Worm (Caenorhabditis elegans) whole organism, young adult: ENCODE measurements around the gene sul-2.

Experiments used
- B0261.1 ChIP-seq: sonication (generic microtip); optimal IDR thresholded peaks from 2 replicates; lab custom pipeline; 2016; ENCODE audit warnings: mild to moderate bottlenecking, missing genetic modification characterization, moderate library complexity, missing compliant biosample characterization
- B0336.3 ChIP-seq: fragments of 200-800 bp; sonication (Bioruptor generic); IDR thresholded peaks from 2 replicates; pipeline ENCODE4 v1.3.6; 2022; ENCODE audit warnings: missing genetic modification characterization, missing compliant biosample characterization
- F23B12.7 ChIP-seq: sonication (generic microtip); optimal IDR thresholded peaks from 2 replicates; lab custom pipeline; 2017; ENCODE audit warnings: missing genetic modification characterization, mild to moderate bottlenecking, missing compliant biosample characterization, antibody characterized with exemption, moderate library complexity; ENCODE audit not compliant: insufficient read depth
- F33H1.4 ChIP-seq: fragments of 200-800 bp; sonication (Bioruptor generic); IDR thresholded peaks from 2 replicates; pipeline ENCODE4 v1.3.6; 2022; ENCODE audit warnings: missing genetic modification reagents, missing genetic modification characterization, missing compliant biosample characterization
- K12H6.12 ChIP-seq: fragments of 200-800 bp; sonication (Bioruptor generic); optimal IDR thresholded peaks from 2 replicates; lab custom pipeline; 2018; ENCODE audit warnings: mild to moderate bottlenecking, missing genetic modification characterization, missing compliant biosample characterization
- Y53G8AR.9 ChIP-seq: fragments of 200-800 bp; sonication (Bioruptor generic); conservative IDR thresholded peaks from 2 replicates; pipeline ENCODE4 v1.3.6; 2022; ENCODE audit warnings: missing genetic modification reagents, missing genetic modification characterization, missing compliant biosample characterization
- Y67H2A.10 ChIP-seq: fragments of 200-800 bp; sonication (Bioruptor generic); conservative IDR thresholded peaks from 2 replicates; pipeline ENCODE4 v1.3.6; 2022; ENCODE audit warnings: missing genetic modification reagents, missing genetic modification characterization, missing compliant biosample characterization
- ama-1 ChIP-seq, 3 experiments: fragments of 150-350 bp in 1 of 3; sonication (generic microtip) in 2 of 3; optimal IDR thresholded peaks; 2 replicates each; lab custom pipeline; 2014 to 2018; ENCODE audit warnings: missing biosample characterization in 2 of 3, missing genetic modification characterization in 2 of 3, missing genetic modification reagents in 2 of 3
- attf-6 ChIP-seq: fragments of 200-800 bp; sonication (Bioruptor generic); IDR thresholded peaks from 2 replicates; pipeline ENCODE4 v1.3.6; 2022; ENCODE audit warnings: missing genetic modification reagents, missing genetic modification characterization, missing compliant biosample characterization
- bed-1 ChIP-seq: fragments of 200-800 bp; sonication (Bioruptor generic); IDR thresholded peaks from 2 replicates; pipeline ENCODE4 v1.3.6; 2022; ENCODE audit warnings: missing genetic modification reagents, missing genetic modification characterization, missing compliant biosample characterization
- bed-2 ChIP-seq: fragments of 200-800 bp; sonication (Bioruptor generic); IDR thresholded peaks from 2 replicates; pipeline ENCODE4 v1.3.6; 2022; ENCODE audit warnings: missing genetic modification reagents, missing genetic modification characterization, missing compliant biosample characterization
- cebp-1 ChIP-seq, 2 experiments: fragments of 200-800 bp in 1 of 2; sonication (Bioruptor generic) in 1 of 2; sonication (generic microtip) in 1 of 2; IDR thresholded peaks in 1 of 2; optimal IDR thresholded peaks in 1 of 2; 2 replicates each; pipeline versions ENCODE4 v1.3.6 to Lab custom; 2017 to 2022; ENCODE audit warnings: missing compliant biosample characterization in 2 of 2, missing genetic modification characterization in 2 of 2, mild to moderate bottlenecking in 1 of 2, missing genetic modification reagents in 1 of 2, moderate library complexity in 1 of 2
- cebp-2 ChIP-seq: fragments of 200-800 bp; sonication (Bioruptor generic); IDR thresholded peaks from 2 replicates; pipeline ENCODE4 v1.3.6; 2022; ENCODE audit warnings: missing genetic modification characterization, missing compliant biosample characterization
- ceh-100 ChIP-seq: fragments of 200-800 bp; sonication (Bioruptor generic); IDR thresholded peaks from 2 replicates; pipeline ENCODE4 v1.3.6; 2022; ENCODE audit warnings: missing genetic modification reagents, missing genetic modification characterization, missing compliant biosample characterization
- dpff-1 ChIP-seq: sonication (generic microtip); optimal IDR thresholded peaks from 2 replicates; lab custom pipeline; 2017; ENCODE audit warnings: mild to moderate bottlenecking, missing genetic modification characterization, missing compliant biosample characterization
- fkh-3 ChIP-seq: sonication (generic microtip); optimal IDR thresholded peaks from 2 replicates; lab custom pipeline; 2016; ENCODE audit warnings: mild to moderate bottlenecking, missing genetic modification characterization, missing compliant biosample characterization
- hlh-26 ChIP-seq: fragments of 200-800 bp; sonication (Bioruptor generic); conservative IDR thresholded peaks from 2 replicates; pipeline ENCODE4 v1.3.6; 2022; ENCODE audit warnings: missing genetic modification reagents, missing genetic modification characterization, missing compliant biosample characterization
- hmg-1.2 ChIP-seq: fragments of 200-800 bp; sonication (Bioruptor generic); IDR thresholded peaks from 2 replicates; pipeline ENCODE4 v1.3.6; 2022; ENCODE audit warnings: missing genetic modification reagents, missing genetic modification characterization, missing compliant biosample characterization
- hmg-20 ChIP-seq: fragments of 200-800 bp; sonication (Bioruptor generic); IDR thresholded peaks from 2 replicates; pipeline ENCODE4 v1.3.6; 2022; ENCODE audit warnings: missing genetic modification reagents, missing genetic modification characterization, missing compliant biosample characterization
- hsf-1 ChIP-seq: fragments of 200-800 bp; sonication (Bioruptor generic); IDR thresholded peaks from 2 replicates; pipeline ENCODE4 v1.3.6; 2022; ENCODE audit warnings: missing genetic modification reagents, missing genetic modification characterization, missing compliant biosample characterization
- let-526 ChIP-seq: fragments of 200-800 bp; sonication (Bioruptor generic); IDR thresholded peaks from 2 replicates; pipeline ENCODE4 v1.3.6; 2022; ENCODE audit warnings: missing genetic modification reagents, missing genetic modification characterization, missing compliant biosample characterization
- lin-26 ChIP-seq: fragments of 200-800 bp; sonication (Bioruptor generic); IDR thresholded peaks from 2 replicates; pipeline ENCODE4 v1.3.6; 2022; ENCODE audit warnings: missing genetic modification reagents, missing genetic modification characterization, missing compliant biosample characterization
- lin-35 ChIP-seq, 3 experiments: fragments of 150-350 bp in 2 of 3; sonication (generic microtip) in 1 of 3; optimal IDR thresholded peaks; 2 replicates each; lab custom pipeline; 2014 to 2018; ENCODE audit warnings: missing biosample characterization in 3 of 3, missing genetic modification characterization in 3 of 3, missing genetic modification reagents in 3 of 3
- lir-1 ChIP-seq: fragments of 200-800 bp; sonication (Bioruptor generic); conservative IDR thresholded peaks from 2 replicates; pipeline ENCODE4 v1.3.6; 2022; ENCODE audit warnings: missing genetic modification reagents, missing genetic modification characterization, missing compliant biosample characterization
- lsl-1 ChIP-seq: fragments of 200-800 bp; sonication (Bioruptor generic); optimal IDR thresholded peaks from 2 replicates; lab custom pipeline; 2018; ENCODE audit warnings: mild to moderate bottlenecking, missing genetic modification characterization, moderate library complexity, missing compliant biosample characterization
- madf-3 ChIP-seq: fragments of 200-800 bp; sonication (Bioruptor generic); IDR thresholded peaks from 2 replicates; pipeline ENCODE4 v1.3.6; 2022; ENCODE audit warnings: missing genetic modification reagents, missing genetic modification characterization, missing compliant biosample characterization
- madf-6 ChIP-seq: fragments of 200-800 bp; sonication (Bioruptor generic); IDR thresholded peaks from 2 replicates; pipeline ENCODE4 v1.3.6; 2022; ENCODE audit warnings: missing genetic modification reagents, missing genetic modification characterization, missing compliant biosample characterization
- madf-8 ChIP-seq: fragments of 200-800 bp; sonication (Bioruptor generic); conservative IDR thresholded peaks from 2 replicates; pipeline ENCODE4 v1.3.6; 2022; ENCODE audit warnings: missing genetic modification reagents, missing genetic modification characterization, missing compliant biosample characterization
- mes-4 ChIP-seq: sonication (generic microtip); optimal IDR thresholded peaks from 2 replicates; lab custom pipeline; 2016; ENCODE audit warnings: missing genotype, missing genetic modification characterization, missing compliant biosample characterization
- mxl-1 ChIP-seq: sonication (generic microtip); optimal IDR thresholded peaks from 2 replicates; lab custom pipeline; 2016; ENCODE audit warnings: missing genetic modification characterization, missing compliant biosample characterization
- nfya-1 ChIP-seq: sonication (generic microtip); optimal IDR thresholded peaks from 2 replicates; lab custom pipeline; 2017; ENCODE audit warnings: antibody characterized with exemption, missing compliant biosample characterization, missing genetic modification characterization, borderline replicate concordance; ENCODE audit not compliant: insufficient read depth
- nfyb-1 ChIP-seq: fragments of 200-800 bp; sonication (Bioruptor generic); IDR thresholded peaks from 2 replicates; pipeline ENCODE4 v1.3.6; 2022; ENCODE audit warnings: missing genetic modification reagents, missing genetic modification characterization, missing compliant biosample characterization
- nhr-27 ChIP-seq: fragments of 200-800 bp; sonication (Bioruptor generic); optimal IDR thresholded peaks from 2 replicates; lab custom pipeline; 2018; ENCODE audit warnings: mild to moderate bottlenecking, missing genetic modification characterization, moderate library complexity, missing compliant biosample characterization
- nhr-90 ChIP-seq: sonication (generic microtip); optimal IDR thresholded peaks from 2 replicates; lab custom pipeline; 2016; ENCODE audit warnings: missing genotype, mild to moderate bottlenecking, missing genetic modification characterization, missing compliant biosample characterization
- pbrm-1 ChIP-seq: fragments of 200-800 bp; sonication (Bioruptor generic); IDR thresholded peaks from 2 replicates; pipeline ENCODE4 v1.3.6; 2022; ENCODE audit warnings: missing genetic modification reagents, missing genetic modification characterization, missing compliant biosample characterization
- rcor-1 ChIP-seq: fragments of 200-800 bp; sonication (Bioruptor generic); IDR thresholded peaks from 2 replicates; pipeline ENCODE4 v1.3.6; 2022; ENCODE audit warnings: missing genetic modification reagents, missing genetic modification characterization, missing compliant biosample characterization
- rec-8 ChIP-seq, 2 experiments: sonication (generic microtip); optimal IDR thresholded peaks; 2 replicates each; lab custom pipeline; 2016; ENCODE audit warnings: mild to moderate bottlenecking in 2 of 2, missing genetic modification characterization in 2 of 2, missing genetic modification reagents in 2 of 2, missing genotype in 2 of 2, missing biosample characterization in 1 of 2, missing compliant biosample characterization in 1 of 2, moderate library complexity in 1 of 2
- repo-1 ChIP-seq: sonication (generic microtip); optimal IDR thresholded peaks from 2 replicates; lab custom pipeline; 2017; ENCODE audit warnings: mild to moderate bottlenecking, missing genetic modification characterization, missing compliant biosample characterization
- snpc-4 ChIP-seq, 5 experiments: fragments of 150-350 bp in 1 of 5; sonication (generic microtip) in 4 of 5; optimal IDR thresholded peaks; 2 replicates each; lab custom pipeline; 2014 to 2018; ENCODE audit warnings: missing genetic modification characterization in 5 of 5, missing biosample characterization in 3 of 5, antibody characterized with exemption in 2 of 5, mild to moderate bottlenecking in 2 of 5, missing compliant biosample characterization in 2 of 5, missing genotype in 2 of 5, moderate library complexity in 2 of 5, missing genetic modification reagents in 1 of 5
- ztf-22 ChIP-seq: fragments of 200-800 bp; sonication (Bioruptor generic); optimal IDR thresholded peaks from 2 replicates; lab custom pipeline; 2018; ENCODE audit warnings: mild to moderate bottlenecking, missing genetic modification characterization, moderate library complexity, missing compliant biosample characterization

Gene sul-2

DNA sequence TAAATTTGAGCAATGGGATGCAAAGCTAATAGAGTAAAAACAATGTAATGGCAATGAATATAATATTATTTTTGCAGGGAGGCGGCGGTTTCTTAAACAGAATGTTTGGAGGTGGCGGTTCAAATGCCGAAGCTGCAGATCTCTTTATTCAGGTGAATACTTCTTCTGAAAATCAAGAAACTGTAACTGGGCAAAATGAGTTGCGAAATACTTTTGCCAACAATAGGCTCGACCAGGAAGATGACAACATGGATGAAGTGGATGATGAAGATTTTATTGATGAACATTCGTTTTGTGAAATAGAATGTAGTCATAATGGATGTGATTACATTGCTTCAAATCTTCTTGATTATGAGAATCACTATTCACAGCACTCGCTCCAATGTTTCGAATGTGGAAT lies 26.7 kb upstream of the sul-2 start:
- TF ChIP-seq madf-3 (GFP tag; lab: Robert Waterston, UW) (0 out of 2 replicates have a peak, but pooled peaks have one; percentile 62), bed-1 (GFP tag; lab: Robert Waterston, UW) (no peak), cebp-1 (GFP tag; IDR thresholded peaks at IDR 0.05; lab: Robert Waterston, UW) (no peak), cebp-1 (tag; optimal IDR thresholded peaks at IDR 0.05; lab: Kevin White, UChicago) (peak; percentile 59), madf-6 (GFP tag; lab: Robert Waterston, UW) (0 out of 2 replicates have a peak, but pooled peaks have one; percentile 14)

DNA sequence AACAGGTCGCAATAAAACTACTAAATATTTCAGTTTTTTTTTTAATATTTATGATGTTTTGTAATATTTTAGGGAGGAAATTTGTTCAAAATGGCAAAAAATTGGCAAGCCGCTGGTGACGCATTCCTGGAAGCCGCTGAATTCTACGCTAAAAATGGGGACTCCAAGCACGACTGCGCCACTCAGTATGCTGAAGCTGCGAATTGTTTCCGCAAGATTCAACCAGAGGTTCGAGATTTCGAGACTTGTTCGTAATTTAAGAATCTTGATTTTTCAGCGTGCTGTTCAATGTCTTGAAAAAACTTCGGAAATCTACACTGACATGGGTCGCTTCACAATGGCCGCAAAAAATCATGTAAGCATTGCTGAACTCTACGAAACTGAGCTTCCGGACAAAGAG lies 25.9 kb upstream of the sul-2 start:
- TF ChIP-seq lir-1 (GFP tag; lab: Robert Waterston, UW): no peak
- no peak for TF ChIP-seq hlh-26
- no peak for TF ChIP-seq dpff-1 (tag; lab: Kevin White, UChicago)
- TF ChIP-seq repo-1 (tag; lab: Kevin White, UChicago): no peak
- no peak for TF ChIP-seq cebp-1 (GFP tag; IDR thresholded peaks at IDR 0.05; lab: Robert Waterston, UW)
- peak; percentile 9 for TF ChIP-seq cebp-1 (tag; optimal IDR thresholded peaks at IDR 0.05; lab: Kevin White, UChicago)
- TF ChIP-seq lsl-1: no peak
- TF ChIP-seq ztf-22: no peak
- TF ChIP-seq hmg-20 (GFP tag; lab: Robert Waterston, UW): no peak
- TF ChIP-seq B0336.3 (GFP tag; lab: Robert Waterston, UW): peak; percentile 56; the same call in 1 of the 2 replicates
- TF ChIP-seq ceh-100 (GFP tag; lab: Robert Waterston, UW): no peak
- no peak for TF ChIP-seq rec-8 (tag; optimal IDR thresholded peaks at IDR 0.05; lab: Kevin White, UChicago)
- TF ChIP-seq F23B12.7 (tag; lab: Kevin White, UChicago): no peak
- TF ChIP-seq rcor-1: no peak
- no peak for TF ChIP-seq lin-35 (GFP tag; optimal IDR thresholded peaks at IDR 0.05; lab: Kevin White, UChicago)
- no peak for TF ChIP-seq let-526 (GFP tag; lab: Robert Waterston, UW)
- no peak for TF ChIP-seq madf-8 (GFP tag; lab: Robert Waterston, UW)
- no peak for TF ChIP-seq K12H6.12 (tag; lab: Kevin White, UChicago)
- no peak for TF ChIP-seq mes-4 (tag; lab: Kevin White, UChicago)
- TF ChIP-seq pbrm-1: no peak
- TF ChIP-seq F33H1.4 (GFP tag; lab: Robert Waterston, UW): no peak
- no peak for TF ChIP-seq mxl-1 (tag; lab: Kevin White, UChicago)
- TF ChIP-seq attf-6 (GFP tag; lab: Robert Waterston, UW): 0 out of 2 replicates have a peak, but pooled peaks have one; percentile 33
- 0 out of 2 replicates have a peak, but pooled peaks have one; percentile 57 for TF ChIP-seq hsf-1
- no peak for TF ChIP-seq bed-2
- TF ChIP-seq B0261.1 (tag; lab: Kevin White, UChicago): no peak
- 0 out of 2 replicates have a peak, but pooled peaks have one; percentile 3 for TF ChIP-seq hmg-1.2 (GFP tag; lab: Robert Waterston, UW)
- no peak for TF ChIP-seq snpc-4 (GFP tag; optimal IDR thresholded peaks at IDR 0.05; lab: Kevin White, UChicago)
- peak in 1 of 4 experiments; percentile 5 for TF ChIP-seq snpc-4 (tag; optimal IDR thresholded peaks at IDR 0.05; lab: Kevin White, UChicago)
- TF ChIP-seq lin-26: 0 out of 2 replicates have a peak, but pooled peaks have one; percentile 40
- TF ChIP-seq Y53G8AR.9: no peak
- TF ChIP-seq Y67H2A.10: no peak
- 0 out of 2 replicates have a peak, but pooled peaks have one; percentile 48 for TF ChIP-seq nfyb-1 (GFP tag; lab: Robert Waterston, UW)
- no peak for TF ChIP-seq nhr-90 (tag; lab: Kevin White, UChicago)
- no peak for TF ChIP-seq ama-1 (optimal IDR thresholded peaks at IDR 0.05; lab: Kevin White, UChicago)
- no peak for TF ChIP-seq ama-1 (GFP tag; optimal IDR thresholded peaks at IDR 0.05; lab: Kevin White, UChicago)
- no peak for TF ChIP-seq cebp-2
- no peak for TF ChIP-seq nhr-27 (tag; lab: Kevin White, UChicago)
- TF ChIP-seq nfya-1 (tag; lab: Kevin White, UChicago): no peak
- no peak for TF ChIP-seq fkh-3 (tag; lab: Kevin White, UChicago)
- TF ChIP-seq, all 124 proteins: peak for 8
